Fruit fly (Drosophila melanogaster) whole organism, adult: ENCODE results near the gene yellow-g2.

Experiments
- CG11617 ChIP-seq: fragments of 200-800 bp; sonication (Bioruptor generic); optimal IDR thresholded peaks from 2 replicates; lab custom pipeline; 2017; ENCODE audit warnings: mild to moderate bottlenecking, missing biosample characterization, missing genetic modification reagents, missing genetic modification characterization
- CG12768 ChIP-seq: fragments of 200-800 bp; sonication (Bioruptor generic); optimal IDR thresholded peaks from 2 replicates; lab custom pipeline; 2017; ENCODE audit warnings: missing biosample characterization, missing genetic modification characterization, mild to moderate bottlenecking, moderate library complexity, missing genetic modification reagents
- CG14711 ChIP-seq: fragments of 200-800 bp; sonication (Bioruptor generic); optimal IDR thresholded peaks from 2 replicates; lab custom pipeline; 2018; ENCODE audit warnings: missing biosample characterization, mild to moderate bottlenecking, missing genetic modification characterization, moderate library complexity
- CG1620 ChIP-seq: fragments of 200-800 bp; sonication (Bioruptor generic); optimal IDR thresholded peaks from 2 replicates; lab custom pipeline; 2016; ENCODE audit warnings: missing biosample characterization, missing genetic modification characterization
- CG33017 ChIP-seq: fragments of 200-800 bp; sonication (Bioruptor generic); optimal IDR thresholded peaks from 2 replicates; lab custom pipeline; 2018; ENCODE audit warnings: missing biosample characterization, mild to moderate bottlenecking, missing genetic modification characterization, moderate library complexity
- CG5204 ChIP-seq: fragments of 200-800 bp; sonication (Bioruptor generic); optimal IDR thresholded peaks from 2 replicates; lab custom pipeline; 2016; ENCODE audit warnings: missing biosample characterization, missing genetic modification characterization
- CG7045 ChIP-seq: fragments of 200-800 bp; sonication (Bioruptor generic); optimal IDR thresholded peaks from 2 replicates; lab custom pipeline; 2017; ENCODE audit warnings: missing biosample characterization, mild to moderate bottlenecking, missing genetic modification characterization
- CG7101 ChIP-seq: fragments of 200-800 bp; sonication (Bioruptor generic); optimal IDR thresholded peaks from 2 replicates; lab custom pipeline; 2018; ENCODE audit warnings: missing biosample characterization, mild to moderate bottlenecking, missing genetic modification characterization, moderate library complexity
- Clk ChIP-seq: fragments of 200-800 bp; sonication (Bioruptor generic); optimal IDR thresholded peaks from 2 replicates; lab custom pipeline; 2017; ENCODE audit warnings: missing biosample characterization, missing genetic modification characterization
- Crg-1 ChIP-seq: fragments of 200-800 bp; sonication (Bioruptor generic); optimal IDR thresholded peaks from 2 replicates; lab custom pipeline; 2016; ENCODE audit warnings: missing biosample characterization, missing genetic modification characterization
- Hr96 ChIP-seq: fragments of 200-800 bp; sonication (Bioruptor generic); optimal IDR thresholded peaks from 2 replicates; lab custom pipeline; 2016; ENCODE audit warnings: missing biosample characterization, missing genetic modification characterization
- Mnt ChIP-seq: fragments of 200-800 bp; sonication (Bioruptor generic); optimal IDR thresholded peaks from 2 replicates; lab custom pipeline; 2016; ENCODE audit warnings: missing biosample characterization, mild to moderate bottlenecking, missing genetic modification characterization
- bab1 ChIP-seq: fragments of 200-800 bp; sonication (Bioruptor generic); optimal IDR thresholded peaks from 3 replicates; lab custom pipeline; 2019; ENCODE audit warnings: missing biosample characterization, mild to moderate bottlenecking, missing genetic modification characterization, moderate library complexity
- cic ChIP-seq: fragments of 200-800 bp; sonication (Bioruptor generic); optimal IDR thresholded peaks from 2 replicates; lab custom pipeline; 2017; ENCODE audit warnings: missing biosample characterization, mild to moderate bottlenecking, missing genetic modification characterization, moderate library complexity
- cnc ChIP-seq, 2 experiments: fragments of >200 bp; optimal IDR thresholded peaks; 2 replicates each; lab custom pipeline; 2017
- kay ChIP-seq: fragments of 200-800 bp; sonication (Bioruptor generic); peaks from one replicate; lab custom pipeline; 2016; ENCODE audit warnings: missing biosample characterization, missing genetic modification characterization, borderline replicate concordance
- ovo ChIP-seq: fragments of 200-800 bp; sonication (Bioruptor generic); optimal IDR thresholded peaks from 2 replicates; lab custom pipeline; 2016; ENCODE audit warnings: missing biosample characterization, missing genetic modification characterization
- pad ChIP-seq: fragments of 200-800 bp; sonication (Bioruptor generic); optimal IDR thresholded peaks from 3 replicates; lab custom pipeline; 2017; ENCODE audit warnings: missing biosample characterization, missing genetic modification characterization, mild to moderate bottlenecking, moderate library complexity, missing genetic modification reagents
- tj ChIP-seq: fragments of 200-800 bp; sonication (Bioruptor generic); optimal IDR thresholded peaks from 3 replicates; lab custom pipeline; 2017; ENCODE audit warnings: missing biosample characterization, mild to moderate bottlenecking, missing genetic modification characterization, moderate library complexity

The yellow-g2 gene

DNA sequence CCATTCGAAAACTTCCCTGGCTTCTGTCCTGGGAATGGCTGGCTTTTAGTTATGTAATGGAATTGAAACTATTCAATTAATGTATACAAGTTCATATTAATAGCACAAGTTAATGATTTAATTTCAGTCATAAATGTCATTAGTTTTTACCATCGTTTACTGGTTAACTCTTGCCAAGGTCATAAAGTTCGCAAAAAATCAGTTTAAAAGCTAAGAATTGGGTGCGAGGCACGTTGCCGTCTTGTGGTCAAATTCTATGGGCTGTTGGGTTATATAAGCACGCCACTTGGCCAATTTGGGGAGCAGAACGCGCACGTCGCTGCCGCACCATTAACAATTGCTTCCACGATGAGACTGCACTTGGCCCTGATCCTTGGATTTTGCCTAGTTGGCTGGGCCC lies at the start of gene yellow-g2:
Gene yellow-g2 (plus strand): TSS at position 301 of the 400 bp plus-strand sequence.
- TF ChIP-seq Crg-1 (GFP tag; lab: Kevin White, UChicago) = no peak
- TF ChIP-seq CG33017 = no peak
- no peak for TF ChIP-seq CG14711

DNA sequence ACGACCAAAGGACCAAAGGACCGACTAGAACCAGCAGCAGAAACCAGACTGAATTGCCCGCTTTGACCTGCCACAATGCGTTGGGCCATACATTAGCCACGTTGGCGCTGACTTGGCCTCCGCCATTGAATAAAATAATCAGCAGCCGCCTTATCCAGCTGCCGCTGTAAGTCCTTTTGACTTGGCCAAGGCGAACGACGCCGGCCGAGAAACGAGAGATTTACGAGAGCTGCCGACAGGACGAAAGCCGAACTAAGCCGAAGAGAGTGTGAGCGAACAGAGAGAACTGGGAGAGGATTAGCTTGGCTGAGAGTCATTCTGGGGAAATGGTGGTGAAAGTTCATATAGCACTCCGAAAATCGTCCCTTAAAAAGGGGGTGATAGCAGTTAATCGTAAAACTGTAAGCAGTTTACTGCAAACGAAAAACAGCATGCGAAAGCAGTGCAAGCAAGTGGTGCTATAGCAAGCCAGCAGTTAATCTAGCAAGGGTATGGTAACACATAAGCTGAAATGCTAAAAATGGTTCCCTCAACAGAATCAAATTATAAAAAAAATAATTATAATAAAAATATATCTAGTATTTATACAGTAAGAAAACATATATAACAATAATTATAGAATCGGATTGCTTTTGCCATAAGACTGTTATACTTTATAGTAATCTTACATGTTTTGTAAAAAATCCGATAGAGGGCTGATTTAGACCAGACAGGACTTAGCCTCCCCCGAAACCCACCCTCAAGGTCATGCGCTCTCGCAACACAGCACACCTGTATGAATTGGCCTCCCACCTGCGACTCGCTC lies 47.8 kb upstream of the yellow-g2 start:
- TF ChIP-seq cic (no peak), CG5204 (no peak), Hr96 (GFP tag; lab: Kevin White, UChicago) (no peak), pad (GFP tag; lab: Kevin White, UChicago) (peak; percentile 97)

dm6 chr3L:2229172-2229696 lies 47.1 kb upstream of the yellow-g2 start, which contains the start of gene Oseg2:
Oseg2 (plus strand) TSS chr3L:2229646.
- TF ChIP-seq CG12768 (GFP tag; lab: Kevin White, UChicago) (no peak), Clk (GFP tag; lab: Kevin White, UChicago) (no peak), CG11617 (GFP tag; lab: Kevin White, UChicago) (no peak), CG33017 (no peak), pad (GFP tag; lab: Kevin White, UChicago) (no peak), Crg-1 (GFP tag; lab: Kevin White, UChicago) (no peak), CG7045 (no peak), CG14711 (no peak), cic (no peak), Hr96 (GFP tag; lab: Kevin White, UChicago) (no peak), kay (GFP tag; lab: Kevin White, UChicago) (no peak), ovo (GFP tag; lab: Kevin White, UChicago) (no peak), tj (GFP tag; lab: Kevin White, UChicago) (no peak), cnc (optimal IDR thresholded peaks at IDR 0.05; lab: Kevin White, UChicago) (no peak), CG5204 (no peak), CG7101 (tag; lab: Kevin White, UChicago) (no peak), Mnt (GFP tag; lab: Kevin White, UChicago) (no peak)

- no peak for TF ChIP-seq CG7101 (tag; lab: Kevin White, UChicago)
- peak; percentile 35 for TF ChIP-seq bab1 (GFP tag; lab: Kevin White, UChicago)
These were observed 39.3 kb upstream of the yellow-g2 start, which contains the start of gene CG9018 for dm6 chr3L:2237034-2237433. CG9018 (minus strand) TSS chr3L:2237076.

- TF ChIP-seq cic (peak; percentile 33), Clk (GFP tag; lab: Kevin White, UChicago) (no peak)
These were observed 38.7 kb upstream of the yellow-g2 start, which contains the start of gene ACXD for dm6 chr3L:2237543-2238233. ACXD (plus strand) TSS chr3L:2237608.

DNA sequence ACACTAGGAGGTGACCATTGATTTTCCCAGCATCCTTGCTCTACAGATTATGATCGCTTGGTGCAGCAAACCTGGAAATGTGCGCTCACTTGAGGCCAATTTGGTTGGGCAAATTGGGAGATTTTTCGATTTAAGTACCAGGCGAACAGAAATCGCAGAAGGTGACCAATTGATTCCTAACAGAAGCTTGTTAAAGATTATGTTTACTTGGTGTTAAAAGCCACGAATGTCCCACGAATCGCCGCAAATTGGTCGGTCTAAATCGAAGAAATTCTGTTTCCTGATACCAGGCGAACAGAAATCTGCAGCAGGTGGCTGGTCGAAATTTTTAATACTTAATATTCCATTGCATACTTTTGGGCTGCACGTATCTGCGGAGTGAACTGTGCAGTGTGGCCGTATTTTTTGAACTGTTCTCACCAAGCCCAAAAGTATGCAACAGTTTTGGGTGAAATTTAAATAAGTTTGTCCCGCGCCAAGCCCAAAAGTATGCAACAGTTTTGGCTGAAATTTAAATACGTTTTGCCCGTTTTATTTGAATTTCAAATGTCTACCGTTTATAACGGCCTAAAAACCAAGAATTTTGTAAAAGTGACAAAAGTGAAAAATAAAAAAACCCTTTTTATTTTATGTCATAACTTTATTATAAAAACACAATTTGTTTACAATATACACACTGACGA lies 32.4 kb upstream of the yellow-g2 start, which contains the start of gene CG32301:
Gene CG32301 (plus strand): TSS at position 633 of the 683 bp plus-strand sequence.
- TF ChIP-seq tj (GFP tag; lab: Kevin White, UChicago) = no peak
- no peak for TF ChIP-seq CG7045
- no peak for TF ChIP-seq CG7101 (tag; lab: Kevin White, UChicago)
- no peak for TF ChIP-seq Crg-1 (GFP tag; lab: Kevin White, UChicago)
- TF ChIP-seq CG5204 = no peak
- no peak for TF ChIP-seq Hr96 (GFP tag; lab: Kevin White, UChicago)
- peak; percentile 71 for TF ChIP-seq bab1 (GFP tag; lab: Kevin White, UChicago)

DNA sequence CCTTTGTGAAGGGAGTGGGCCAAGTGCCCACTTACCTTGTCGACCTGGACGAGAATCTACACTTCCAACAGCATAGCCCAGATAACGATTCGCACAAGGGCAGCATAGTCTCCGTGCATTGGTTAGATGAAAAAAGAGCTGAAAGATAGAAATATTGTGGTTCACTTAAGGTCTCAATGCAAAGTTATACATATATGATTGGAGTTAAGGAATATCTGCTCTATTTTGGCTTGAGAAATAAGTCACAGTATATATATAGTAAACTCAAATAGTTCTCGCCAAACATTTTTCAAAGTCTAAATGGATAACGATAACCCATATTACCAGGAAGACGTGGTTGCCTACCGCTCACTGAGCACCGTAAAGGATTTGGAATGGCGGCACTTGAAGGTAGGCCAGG lies 28.0 kb upstream of the yellow-g2 start, which contains the start of gene CG32305:
Gene CG32305 (plus strand): TSS at position 301 of the 400 bp plus-strand sequence.
- TF ChIP-seq Clk (GFP tag; lab: Kevin White, UChicago) (no peak), CG12768 (GFP tag; lab: Kevin White, UChicago) (no peak), Crg-1 (GFP tag; lab: Kevin White, UChicago) (no peak), ovo (GFP tag; lab: Kevin White, UChicago) (no peak), CG1620 (GFP tag; lab: Kevin White, UChicago) (no peak), CG14711 (no peak), cic (no peak)
